Fruit fly (Drosophila melanogaster): ENCODE data around the gene snz.

snz gene

dm6 chrX:7911983-7912630 is at the start of gene snz:
Gene snz, plus strand, starts transcription at chrX:7912089.
- TF ChIP-seq ss (GFP tag; optimal IDR thresholded peaks at IDR 0.05), result peak in 1 of 2 experiments; percentile 17
- TF ChIP-seq CG6163 (GFP tag; IDR thresholded peaks at IDR 0.05), result no peak
- no peak for TF ChIP-seq cyc (GFP tag; optimal IDR thresholded peaks at IDR 0.05)
- no peak for TF ChIP-seq CG8319 (GFP tag; optimal IDR thresholded peaks at IDR 0.05)
- TF ChIP-seq esn (GFP tag; optimal IDR thresholded peaks at IDR 0.05), result peak; percentile 10
- no peak for TF ChIP-seq Ets21C (GFP tag; optimal IDR thresholded peaks at IDR 0.05)
- TF ChIP-seq achi (GFP tag; optimal IDR thresholded peaks at IDR 0.05), result peak; percentile 28
- no peak for TF ChIP-seq fkh (GFP tag; optimal IDR thresholded peaks at IDR 0.05)
- no peak for TF ChIP-seq CG32006 (GFP tag; optimal IDR thresholded peaks at IDR 0.05)
- TF ChIP-seq CG9139 (GFP tag; optimal IDR thresholded peaks at IDR 0.05), result peak; percentile 20
- no peak for TF ChIP-seq topi (GFP tag; optimal IDR thresholded peaks at IDR 0.05)
- TF ChIP-seq Hr38 (GFP tag; optimal IDR thresholded peaks at IDR 0.05), result no peak
- no peak for TF ChIP-seq CG8632 (GFP tag; optimal IDR thresholded peaks at IDR 0.05)
- TF ChIP-seq fd85E (GFP tag; optimal IDR thresholded peaks at IDR 0.05), result no peak
- no peak for TF ChIP-seq net (GFP tag; optimal IDR thresholded peaks at IDR 0.05)
- peak; percentile 0 for TF ChIP-seq vri (GFP tag; optimal IDR thresholded peaks at IDR 0.05)
- no peak for TF ChIP-seq fd59A (GFP tag; optimal IDR thresholded peaks at IDR 0.05)
- TF ChIP-seq CG16779 (tag; optimal IDR thresholded peaks at IDR 0.05), result no peak
- TF ChIP-seq Eip78C (GFP tag), result peak; percentile 30
- TF ChIP-seq CG3919 (GFP tag; optimal IDR thresholded peaks at IDR 0.05), result no peak
- TF ChIP-seq svp (GFP tag), result peak; percentile 61
- TF ChIP-seq Eip93F (GFP tag; optimal IDR thresholded peaks at IDR 0.05), result no peak
- TF ChIP-seq Eip75B (GFP tag; optimal IDR thresholded peaks at IDR 0.05), result no peak
- no peak for TF ChIP-seq dac (GFP tag; optimal IDR thresholded peaks at IDR 0.05)
- no peak for TF ChIP-seq Sox102F (GFP tag; optimal IDR thresholded peaks at IDR 0.05)
- TF ChIP-seq dsx (GFP tag; optimal IDR thresholded peaks at IDR 0.05; ENCODE audit: poor library complexity, severe bottlenecking), result no peak
- TF ChIP-seq CG10631 (GFP tag; optimal IDR thresholded peaks at IDR 0.05), result no peak
- no peak for TF ChIP-seq CG4318 (GFP tag; optimal IDR thresholded peaks at IDR 0.05)

- TF ChIP-seq Hr39 (GFP tag; optimal IDR thresholded peaks at IDR 0.05), result no peak
- no peak for TF ChIP-seq CG10669 (GFP tag; optimal IDR thresholded peaks at IDR 0.05)
- no peak for TF ChIP-seq Hr4 (GFP tag; optimal IDR thresholded peaks at IDR 0.05)
- TF ChIP-seq svp (GFP tag), result no peak
- no peak for TF ChIP-seq dac (GFP tag; optimal IDR thresholded peaks at IDR 0.05)
- TF ChIP-seq topi (GFP tag; optimal IDR thresholded peaks at IDR 0.05), result no peak
- no peak for TF ChIP-seq CG6163 (GFP tag; IDR thresholded peaks at IDR 0.05)
- TF ChIP-seq CG3919 (GFP tag; optimal IDR thresholded peaks at IDR 0.05), result no peak
- no peak for TF ChIP-seq CG11762 (GFP tag; optimal IDR thresholded peaks at IDR 0.05; ENCODE audit: insufficient read depth)
- TF ChIP-seq Sox15 (GFP tag; optimal IDR thresholded peaks at IDR 0.05), result no peak
- no peak for TF ChIP-seq fd59A (GFP tag; optimal IDR thresholded peaks at IDR 0.05)
- no peak for TF ChIP-seq CG11902 (GFP tag; optimal IDR thresholded peaks at IDR 0.05)
- TF ChIP-seq Ets96B (tag; optimal IDR thresholded peaks at IDR 0.05), result no peak
- TF ChIP-seq Hr38 (GFP tag; optimal IDR thresholded peaks at IDR 0.05), result no peak
- TF ChIP-seq fd85E (GFP tag; optimal IDR thresholded peaks at IDR 0.05), result no peak
- no peak for TF ChIP-seq CG4318 (GFP tag; optimal IDR thresholded peaks at IDR 0.05)
- no peak for TF ChIP-seq Sox14 (GFP tag; optimal IDR thresholded peaks at IDR 0.05)
- no peak for TF ChIP-seq CG6792 (GFP tag; optimal IDR thresholded peaks at IDR 0.05)
- no peak for TF ChIP-seq CG10631 (GFP tag; optimal IDR thresholded peaks at IDR 0.05)
- no peak for TF ChIP-seq CG32006 (GFP tag; optimal IDR thresholded peaks at IDR 0.05)
Measured at dm6 chrX:7866868-7867267, 45.0 kb upstream of the snz start, which contains the start of gene Ir7b. Gene Ir7b, minus strand, starts transcription at chrX:7866968.

Measured in whole organism, prepupa.